Fruit fly (Drosophila melanogaster): ENCODE results near the gene CG13460.

- TF ChIP-seq CG4496 (GFP tag; IDR thresholded peaks at IDR 0.05) (no peak), CG12605 (GFP tag; IDR thresholded peaks at IDR 0.05) (no peak), EcR (GFP tag; optimal IDR thresholded peaks at IDR 0.05) (no peak)
Measured at dm6 chr3L:15051325-15051724, 10.2 kb downstream of the CG13460 start, which contains the start of gene CG43679.

Measured in whole organism, pupa.